Worm (Caenorhabditis elegans) whole organism, L4 larva: ENCODE measurements around the gene C28D4.7.

ENCODE experiments used
- F26F4.8 ChIP-seq: fragments of 200-800 bp; sonication (Bioruptor generic); conservative IDR thresholded peaks from 2 replicates; pipeline ENCODE4 v1.3.6; 2022; ENCODE audit warnings: missing genetic modification characterization, missing compliant biosample characterization
- F49E8.2 ChIP-seq: sonication (generic microtip); optimal IDR thresholded peaks from 2 replicates; lab custom pipeline; 2016; ENCODE audit warnings: missing compliant biosample characterization, mild to moderate bottlenecking, missing genetic modification characterization, borderline replicate concordance
- Y105C5A.15 ChIP-seq: fragments of 200-800 bp; sonication (Bioruptor generic); IDR thresholded peaks from 2 replicates; pipeline ENCODE4 v1.3.6; 2022; ENCODE audit warnings: missing genetic modification characterization, missing compliant biosample characterization
- Y48G9A.11 ChIP-seq: fragments of 200-800 bp; sonication (Bioruptor generic); IDR thresholded peaks from 2 replicates; pipeline ENCODE4 v1.3.6; 2022; ENCODE audit warnings: missing genetic modification reagents, missing genetic modification characterization, missing compliant biosample characterization
- aha-1 ChIP-seq: fragments of 150-350 bp; peaks from one replicate; lab custom pipeline; 2014; ENCODE audit warnings: missing biosample characterization, missing genetic modification characterization
- arid-1 ChIP-seq: fragments of 200-800 bp; sonication (Bioruptor generic); conservative IDR thresholded peaks from 2 replicates; pipeline ENCODE4 v1.3.6; 2022; ENCODE audit warnings: missing genetic modification reagents, missing genetic modification characterization, missing compliant biosample characterization
- ceh-20 ChIP-seq: fragments of 200-800 bp; sonication (Bioruptor generic); IDR thresholded peaks from 2 replicates; pipeline ENCODE4 v1.3.6; 2022; ENCODE audit warnings: missing genetic modification reagents, missing genetic modification characterization, missing compliant biosample characterization
- ceh-82 ChIP-seq: sonication (generic microtip); optimal IDR thresholded peaks from 2 replicates; lab custom pipeline; 2017; ENCODE audit warnings: missing biosample characterization, missing genetic modification characterization
- cey-2 ChIP-seq: sonication (generic microtip); optimal IDR thresholded peaks from 3 replicates; lab custom pipeline; 2017; ENCODE audit warnings: missing genetic modification characterization, mild to moderate bottlenecking, missing compliant biosample characterization, antibody characterized with exemption, borderline replicate concordance; ENCODE audit not compliant: insufficient read depth
- ctbp-1 ChIP-seq: fragments of 200-800 bp; sonication (Bioruptor generic); IDR thresholded peaks from 2 replicates; pipeline ENCODE4 v1.3.6; 2022; ENCODE audit warnings: missing genetic modification reagents, missing genetic modification characterization, missing compliant biosample characterization
- daf-12 ChIP-seq: fragments of 150-350 bp; optimal IDR thresholded peaks from 2 replicates; lab custom pipeline; 2014; ENCODE audit warnings: missing biosample characterization, missing genetic modification reagents, missing genetic modification characterization
- daf-16 ChIP-seq, 3 experiments: sonication (generic microtip); optimal IDR thresholded peaks; 2 replicates each; lab custom pipeline; 2016 to 2017; ENCODE audit warnings: missing genetic modification characterization in 3 of 3, missing genetic modification reagents in 3 of 3, mild to moderate bottlenecking in 2 of 3, missing compliant biosample characterization in 2 of 3, missing biosample characterization in 1 of 3, moderate library complexity in 1 of 3
- dmd-6 ChIP-seq: fragments of 200-800 bp; sonication (Bioruptor generic); IDR thresholded peaks from 2 replicates; pipeline ENCODE4 v1.3.6; 2022; ENCODE audit warnings: missing genetic modification reagents, missing genetic modification characterization, missing compliant biosample characterization
- dpl-1 ChIP-seq: fragments of 150-350 bp; optimal IDR thresholded peaks from 2 replicates; lab custom pipeline; 2014; ENCODE audit warnings: missing biosample characterization, missing genetic modification reagents, missing genetic modification characterization
- dve-1 ChIP-seq: sonication (generic microtip); optimal IDR thresholded peaks from 2 replicates; lab custom pipeline; 2017; ENCODE audit warnings: antibody characterized with exemption, mild to moderate bottlenecking, missing genetic modification characterization, missing compliant biosample characterization; ENCODE audit not compliant: insufficient read depth
- hif-1 ChIP-seq, 2 experiments: sonication (generic microtip); optimal IDR thresholded peaks; 2 replicates each; lab custom pipeline; 2016 to 2017; ENCODE audit warnings: missing compliant biosample characterization in 2 of 2, missing genetic modification characterization in 2 of 2, missing genetic modification reagents in 2 of 2, missing genotype in 2 of 2, mild to moderate bottlenecking in 1 of 2
- hlh-11 ChIP-seq: fragments of 200-800 bp; sonication (Bioruptor generic); optimal IDR thresholded peaks from 2 replicates; lab custom pipeline; 2018; ENCODE audit warnings: mild to moderate bottlenecking, missing genetic modification characterization, missing compliant biosample characterization
- hlh-30 ChIP-seq: sonication (generic microtip); optimal IDR thresholded peaks from 2 replicates; lab custom pipeline; 2017; ENCODE audit warnings: antibody characterized with exemption, mild to moderate bottlenecking, missing genetic modification characterization, missing compliant biosample characterization; ENCODE audit not compliant: insufficient read depth
- hmg-1.1 ChIP-seq: fragments of 200-800 bp; sonication (Bioruptor generic); IDR thresholded peaks from 2 replicates; pipeline ENCODE4 v1.3.6; 2022; ENCODE audit warnings: missing genetic modification reagents, missing genetic modification characterization, missing compliant biosample characterization
- jun-1 ChIP-seq: fragments of 150-350 bp; optimal IDR thresholded peaks from 2 replicates; lab custom pipeline; 2014; ENCODE audit warnings: missing biosample characterization, missing genetic modification reagents, missing genetic modification characterization
- lin-1 ChIP-seq: fragments of 200-800 bp; sonication (Bioruptor generic); IDR thresholded peaks from 2 replicates; pipeline ENCODE4 v1.3.6; 2022; ENCODE audit warnings: missing genetic modification reagents, missing genetic modification characterization, missing compliant biosample characterization
- lin-13 ChIP-seq: fragments of 150-350 bp; optimal IDR thresholded peaks from 2 replicates; lab custom pipeline; 2014; ENCODE audit warnings: missing biosample characterization, missing genetic modification reagents, missing genetic modification characterization
- lin-29 ChIP-seq: fragments of 200-800 bp; sonication (Bioruptor generic); IDR thresholded peaks from 2 replicates; pipeline ENCODE4 v1.3.6; 2022; ENCODE audit warnings: missing genetic modification reagents, missing genetic modification characterization, missing compliant biosample characterization
- lsy-2 ChIP-seq, 2 experiments: fragments of 150-350 bp in 1 of 2; sonication (generic microtip) in 1 of 2; optimal IDR thresholded peaks; 2 replicates each; lab custom pipeline; 2014 to 2017; ENCODE audit warnings: missing biosample characterization in 2 of 2, missing genetic modification characterization in 2 of 2
- madf-9 ChIP-seq: fragments of 200-800 bp; sonication (Bioruptor generic); conservative IDR thresholded peaks from 2 replicates; pipeline ENCODE4 v1.3.6; 2022; ENCODE audit warnings: missing genetic modification reagents, missing genetic modification characterization, missing compliant biosample characterization
- mdl-1 ChIP-seq, 2 experiments: fragments of 150-350 bp in 1 of 2; sonication (generic microtip) in 1 of 2; optimal IDR thresholded peaks; 2 replicates each; lab custom pipeline; 2014 to 2017; ENCODE audit warnings: missing biosample characterization in 2 of 2, missing genetic modification characterization in 2 of 2
- mep-1 ChIP-seq: fragments of 150-350 bp; sonication (generic microtip); optimal IDR thresholded peaks from 3 replicates; lab custom pipeline; 2014; ENCODE audit warnings: missing biosample characterization, missing genetic modification characterization
- mes-2 ChIP-seq: sonication (generic microtip); optimal IDR thresholded peaks from 2 replicates; lab custom pipeline; 2016; ENCODE audit warnings: missing genotype, mild to moderate bottlenecking, missing genetic modification characterization, missing compliant biosample characterization; ENCODE audit not compliant: poor library complexity, severe bottlenecking
- mxl-3 ChIP-seq: fragments of 200-800 bp; sonication (Bioruptor generic); optimal IDR thresholded peaks from 2 replicates; lab custom pipeline; 2018; ENCODE audit warnings: mild to moderate bottlenecking, missing genetic modification characterization, missing compliant biosample characterization
- nhr-10 ChIP-seq: fragments of 150-350 bp; optimal IDR thresholded peaks from 2 replicates; lab custom pipeline; 2014; ENCODE audit warnings: missing biosample characterization, missing genetic modification characterization
- nhr-25 ChIP-seq: sonication (generic microtip); optimal IDR thresholded peaks from 2 replicates; lab custom pipeline; 2017; ENCODE audit warnings: missing genetic modification characterization, mild to moderate bottlenecking, missing compliant biosample characterization, antibody characterized with exemption, moderate library complexity, borderline replicate concordance; ENCODE audit not compliant: insufficient read depth
- nhr-28 ChIP-seq: fragments of 150-350 bp; optimal IDR thresholded peaks from 2 replicates; lab custom pipeline; 2014; ENCODE audit warnings: missing biosample characterization, missing genetic modification characterization
- nhr-48 ChIP-seq: sonication (generic microtip); optimal IDR thresholded peaks from 2 replicates; lab custom pipeline; 2016; ENCODE audit warnings: mild to moderate bottlenecking, missing genetic modification characterization, missing compliant biosample characterization
- nhr-6 ChIP-seq: fragments of 150-350 bp; optimal IDR thresholded peaks from 2 replicates; lab custom pipeline; 2014; ENCODE audit warnings: missing biosample characterization, missing genetic modification characterization
- nhr-77 ChIP-seq: fragments of 150-350 bp; optimal IDR thresholded peaks from 2 replicates; lab custom pipeline; 2014; ENCODE audit warnings: missing biosample characterization, missing genetic modification characterization
- pha-4 ChIP-seq, 2 experiments: fragments of 150-350 bp in 1 of 2; fragments of 200-800 bp in 1 of 2; sonication (Bioruptor generic) in 1 of 2; IDR thresholded peaks in 1 of 2; optimal IDR thresholded peaks in 1 of 2; 2 replicates each; pipeline versions ENCODE4 v1.3.6 to Lab custom; 2014 to 2022; ENCODE audit warnings: missing genetic modification characterization in 2 of 2, missing genetic modification reagents in 2 of 2, missing biosample characterization in 1 of 2, missing compliant biosample characterization in 1 of 2
- pqm-1 ChIP-seq: sonication (generic microtip); optimal IDR thresholded peaks from 2 replicates; lab custom pipeline; 2017; ENCODE audit warnings: missing biosample characterization, missing genetic modification characterization
- rbr-2 ChIP-seq: sonication (generic microtip); optimal IDR thresholded peaks from 2 replicates; lab custom pipeline; 2016; ENCODE audit warnings: missing genotype, missing genetic modification characterization, missing compliant biosample characterization
- saeg-2 ChIP-seq: fragments of 200-800 bp; sonication (Bioruptor generic); IDR thresholded peaks from 2 replicates; pipeline ENCODE4 v1.3.6; 2022; ENCODE audit warnings: missing genetic modification reagents, missing genetic modification characterization, missing compliant biosample characterization
- sdz-12 ChIP-seq: fragments of 200-800 bp; sonication (Bioruptor generic); optimal IDR thresholded peaks from 2 replicates; lab custom pipeline; 2018; ENCODE audit warnings: mild to moderate bottlenecking, missing genetic modification characterization, missing compliant biosample characterization
- skn-1 ChIP-seq: fragments of 150-350 bp; optimal IDR thresholded peaks from 2 replicates; lab custom pipeline; 2014; ENCODE audit warnings: missing biosample characterization, missing genetic modification characterization
- snpc-4 ChIP-seq: fragments of 150-350 bp; optimal IDR thresholded peaks from 2 replicates; lab custom pipeline; 2014; ENCODE audit warnings: missing biosample characterization, missing genetic modification characterization
- spr-3 ChIP-seq: fragments of 200-800 bp; sonication (Bioruptor generic); optimal IDR thresholded peaks from 2 replicates; lab custom pipeline; 2018; ENCODE audit warnings: mild to moderate bottlenecking, missing genetic modification characterization, missing compliant biosample characterization
- unc-62 ChIP-seq, 3 experiments: fragments of 150-350 bp in 1 of 3; sonication (generic microtip); optimal IDR thresholded peaks in 2 of 3; peaks in 1 of 3; 1 replicate in 1 of 3; 2 replicates in 2 of 3; lab custom pipeline; 2014 to 2017; ENCODE audit warnings: missing biosample characterization in 3 of 3, missing genetic modification characterization in 3 of 3, missing genetic modification reagents in 3 of 3, missing genotype in 1 of 3
- zfp-2 ChIP-seq: sonication (generic microtip); optimal IDR thresholded peaks from 2 replicates; lab custom pipeline; 2016; ENCODE audit warnings: mild to moderate bottlenecking, missing genetic modification characterization, missing compliant biosample characterization
- zfp-3 ChIP-seq: fragments of 200-800 bp; sonication (Bioruptor generic); conservative IDR thresholded peaks from 2 replicates; pipeline ENCODE4 v1.3.6; 2022; ENCODE audit warnings: missing genetic modification reagents, missing genetic modification characterization, missing compliant biosample characterization
- zip-11 ChIP-seq: fragments of 200-800 bp; sonication (Bioruptor generic); IDR thresholded peaks from 2 replicates; pipeline ENCODE4 v1.3.6; 2022; ENCODE audit warnings: missing genetic modification characterization, missing compliant biosample characterization
- ztf-7 ChIP-seq: fragments of 150-350 bp; optimal IDR thresholded peaks from 2 replicates; lab custom pipeline; 2014; ENCODE audit warnings: missing biosample characterization, missing genetic modification characterization

Gene C28D4.7

DNA sequence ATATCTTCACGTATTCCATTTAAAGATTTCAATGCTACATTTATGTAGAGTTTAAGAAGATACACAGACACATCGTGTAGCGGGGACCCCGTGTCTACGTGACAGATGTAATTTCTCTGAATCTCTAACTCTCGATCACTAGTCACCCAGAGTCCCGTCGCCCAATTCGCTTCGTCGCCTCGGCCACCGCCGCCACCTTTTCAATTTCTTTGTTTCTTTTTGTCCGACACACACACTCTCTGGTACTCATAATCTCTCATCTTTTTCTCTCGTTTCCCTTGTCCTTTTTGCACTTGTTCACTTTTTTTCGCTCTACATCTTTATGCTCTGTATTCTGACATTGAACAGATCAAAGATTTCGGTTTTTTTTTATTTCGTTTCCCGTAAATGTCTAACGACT is 24.6 kb downstream of the C28D4.7 start:
- TF ChIP-seq zfp-3 = 0 out of 2 replicates have a peak, but pooled peaks have one; percentile 36
- peak; percentile 65 for TF ChIP-seq nhr-25
- TF ChIP-seq dpl-1 (GFP tag; lab: Kevin White, UChicago) = peak; percentile 38
- TF ChIP-seq lin-13 = peak; percentile 45
- TF ChIP-seq ztf-7 = peak; percentile 15
- TF ChIP-seq pqm-1 (tag; lab: Kevin White, UChicago) = peak; percentile 27
- no peak for TF ChIP-seq zfp-2
- TF ChIP-seq dmd-6 (GFP tag; lab: Robert Waterston, UW) = peak; percentile 93
- TF ChIP-seq lsy-2 (tag; optimal IDR thresholded peaks at IDR 0.05; lab: Kevin White, UChicago) = peak; percentile 70 to 79
- peak; percentile 64 for TF ChIP-seq cey-2 (tag; lab: Kevin White, UChicago)
- TF ChIP-seq hmg-1.1 (GFP tag; lab: Robert Waterston, UW) = no peak; the same call in 1 of the 2 replicates
- no peak for TF ChIP-seq snpc-4 (tag; lab: Kevin White, UChicago)
- TF ChIP-seq mep-1 = peak; percentile 83
- 0 out of 2 replicates have a peak, but pooled peaks have one; percentile 12 for TF ChIP-seq arid-1 (GFP tag; lab: Robert Waterston, UW)
- peak; percentile 61 for TF ChIP-seq ctbp-1 (GFP tag; lab: Robert Waterston, UW)
- TF ChIP-seq daf-16 (GFP tag; optimal IDR thresholded peaks at IDR 0.05; lab: Kevin White, UChicago) = no peak
- TF ChIP-seq daf-16 (tag; optimal IDR thresholded peaks at IDR 0.05; lab: Kevin White, UChicago) = peak; percentile 56
- TF ChIP-seq madf-9 = peak; percentile 37
- TF ChIP-seq unc-62 (GFP tag; optimal IDR thresholded peaks at IDR 0.05 in 1 of 2; lab: Kevin White, UChicago) = peak in 1 of 2 experiments; percentile 97
- TF ChIP-seq unc-62 (tag; optimal IDR thresholded peaks at IDR 0.05; lab: Kevin White, UChicago) = no peak
- TF ChIP-seq nhr-6 (tag; lab: Kevin White, UChicago) = peak; percentile 26
- no peak for TF ChIP-seq F49E8.2 (tag; lab: Kevin White, UChicago)
- TF ChIP-seq sdz-12 (GFP tag; lab: Kevin White, UChicago) = no peak
- TF ChIP-seq pha-4 (GFP tag; IDR thresholded peaks at IDR 0.05; lab: Robert Waterston, UW) = 0 out of 2 replicates have a peak, but pooled peaks have one; percentile 44
- no peak for TF ChIP-seq pha-4 (tag; optimal IDR thresholded peaks at IDR 0.05; lab: Kevin White, UChicago)
- TF ChIP-seq hlh-11 (tag; lab: Kevin White, UChicago) = peak; percentile 90
- no peak for TF ChIP-seq mes-2 (tag; lab: Kevin White, UChicago)
- 0 out of 2 replicates have a peak, but pooled peaks have one; percentile 14 for TF ChIP-seq lin-29 (GFP tag; lab: Robert Waterston, UW)
- TF ChIP-seq Y105C5A.15 (GFP tag; lab: Robert Waterston, UW) = no peak
- peak; percentile 94 for TF ChIP-seq nhr-28 (tag; lab: Kevin White, UChicago)
- no peak for TF ChIP-seq skn-1
- TF ChIP-seq lin-1 (GFP tag; lab: Robert Waterston, UW) = peak; percentile 67
- TF ChIP-seq saeg-2 = 0 out of 2 replicates have a peak, but pooled peaks have one; percentile 31
- TF ChIP-seq rbr-2 (tag; lab: Kevin White, UChicago) = peak; percentile 65
- TF ChIP-seq jun-1 = peak; percentile 18
- peak; percentile 27 to 84 for TF ChIP-seq mdl-1 (tag; optimal IDR thresholded peaks at IDR 0.05; lab: Kevin White, UChicago)
- no peak for TF ChIP-seq spr-3
- no peak for TF ChIP-seq daf-12 (tag; lab: Kevin White, UChicago)
- TF ChIP-seq mxl-3 = peak; percentile 76
- peak; percentile 27 for TF ChIP-seq nhr-10
- TF ChIP-seq ceh-82 = no peak
- TF ChIP-seq zip-11 (GFP tag; lab: Robert Waterston, UW) = no peak
- TF ChIP-seq F26F4.8 (GFP tag; lab: Robert Waterston, UW) = no peak
- peak; percentile 87 for TF ChIP-seq dve-1 (tag; lab: Kevin White, UChicago)
- peak; percentile 31 for TF ChIP-seq nhr-77 (tag; lab: Kevin White, UChicago)
- TF ChIP-seq Y48G9A.11 (GFP tag; lab: Robert Waterston, UW) = no peak
- peak; percentile 84 for TF ChIP-seq nhr-48
- TF ChIP-seq aha-1 (tag; lab: Kevin White, UChicago) = peak; percentile 100
- TF ChIP-seq ceh-20 (GFP tag; lab: Robert Waterston, UW) = peak; percentile 76
- TF ChIP-seq hlh-30 (tag; lab: Kevin White, UChicago) = peak; percentile 62
- TF ChIP-seq hif-1 (tag; optimal IDR thresholded peaks at IDR 0.05; lab: Kevin White, UChicago) = peak; percentile 84 to 99
